Worm (Caenorhabditis elegans) whole organism, young adult: ENCODE results near the gene F36H5.9.

Experiments used
- F39B2.1 ChIP-seq: fragments of 200-800 bp; sonication (Bioruptor generic); IDR thresholded peaks from 2 replicates; pipeline ENCODE4 v1.3.6; 2022; ENCODE audit warnings: missing genetic modification reagents, missing genetic modification characterization, missing compliant biosample characterization
- ama-1 ChIP-seq, 3 experiments: fragments of 150-350 bp in 1 of 3; sonication (generic microtip) in 2 of 3; optimal IDR thresholded peaks; 2 replicates each; lab custom pipeline; 2014 to 2018; ENCODE audit warnings: missing biosample characterization in 2 of 3, missing genetic modification characterization in 2 of 3, missing genetic modification reagents in 2 of 3
- dpl-1 ChIP-seq: fragments of 150-350 bp; optimal IDR thresholded peaks from 2 replicates; lab custom pipeline; 2014; ENCODE audit warnings: missing biosample characterization, missing genetic modification reagents, missing genetic modification characterization
- hsf-1 ChIP-seq: fragments of 200-800 bp; sonication (Bioruptor generic); IDR thresholded peaks from 2 replicates; pipeline ENCODE4 v1.3.6; 2022; ENCODE audit warnings: missing genetic modification reagents, missing genetic modification characterization, missing compliant biosample characterization
- ztf-6 ChIP-seq: fragments of 200-800 bp; sonication (Bioruptor generic); IDR thresholded peaks from 2 replicates; pipeline ENCODE4 v1.3.6; 2022; ENCODE audit warnings: missing genetic modification reagents, missing genetic modification characterization, missing compliant biosample characterization

- no peak for TF ChIP-seq F39B2.1
- no peak for TF ChIP-seq ama-1 (optimal IDR thresholded peaks at IDR 0.05; lab: Kevin White, UChicago)
- no peak for TF ChIP-seq ama-1 (GFP tag; optimal IDR thresholded peaks at IDR 0.05; lab: Kevin White, UChicago)
- no peak for TF ChIP-seq dpl-1
- TF ChIP-seq hsf-1 (GFP tag; lab: Robert Waterston, UW) = no peak
- no peak for TF ChIP-seq ztf-6 (GFP tag; lab: Robert Waterston, UW)
These were observed at the start of gene F36H5.9 for ce11 chrII:1752990-1753389.
